Worm (Caenorhabditis elegans) whole organism, young adult: ENCODE measurements around the gene mtm-3.

Source experiments
- B0019.2 ChIP-seq: fragments of 200-800 bp; sonication (Bioruptor generic); conservative IDR thresholded peaks from 2 replicates; pipeline ENCODE4 v1.3.6; 2022; ENCODE audit warnings: missing genetic modification reagents, missing genetic modification characterization, missing compliant biosample characterization
- C06A6.2 ChIP-seq: fragments of 200-800 bp; sonication (Bioruptor generic); conservative IDR thresholded peaks from 2 replicates; pipeline ENCODE4 v1.3.6; 2022; ENCODE audit warnings: missing genetic modification characterization, missing compliant biosample characterization
- F23B12.7 ChIP-seq: sonication (generic microtip); optimal IDR thresholded peaks from 2 replicates; lab custom pipeline; 2017; ENCODE audit warnings: missing genetic modification characterization, mild to moderate bottlenecking, missing compliant biosample characterization, antibody characterized with exemption, moderate library complexity; ENCODE audit not compliant: insufficient read depth
- F33H1.4 ChIP-seq: fragments of 200-800 bp; sonication (Bioruptor generic); IDR thresholded peaks from 2 replicates; pipeline ENCODE4 v1.3.6; 2022; ENCODE audit warnings: missing genetic modification reagents, missing genetic modification characterization, missing compliant biosample characterization
- F49E8.2 ChIP-seq: sonication (generic microtip); optimal IDR thresholded peaks from 3 replicates; lab custom pipeline; 2017; ENCODE audit warnings: missing genetic modification characterization, mild to moderate bottlenecking, missing compliant biosample characterization, antibody characterized with exemption, moderate library complexity; ENCODE audit not compliant: insufficient read depth
- K11D2.4 ChIP-seq: fragments of 200-800 bp; sonication (Bioruptor generic); IDR thresholded peaks from 2 replicates; pipeline ENCODE4 v1.3.6; 2022; ENCODE audit warnings: missing genetic modification reagents, missing genetic modification characterization, missing compliant biosample characterization
- T07F8.4 ChIP-seq: sonication (generic microtip); optimal IDR thresholded peaks from 2 replicates; lab custom pipeline; 2016; ENCODE audit warnings: mild to moderate bottlenecking, missing genetic modification characterization, moderate library complexity, missing compliant biosample characterization
- Y95B8A.8 ChIP-seq: fragments of 200-800 bp; sonication (Bioruptor generic); IDR thresholded peaks from 2 replicates; pipeline ENCODE4 v1.3.6; 2022; ENCODE audit warnings: missing genetic modification reagents, missing genetic modification characterization, missing compliant biosample characterization
- akir-1 ChIP-seq: fragments of 200-800 bp; sonication (Bioruptor generic); optimal IDR thresholded peaks from 2 replicates; lab custom pipeline; 2018; ENCODE audit warnings: mild to moderate bottlenecking, missing genetic modification characterization, moderate library complexity, missing compliant biosample characterization
- athp-1 ChIP-seq: sonication (generic microtip); optimal IDR thresholded peaks from 2 replicates; lab custom pipeline; 2017; ENCODE audit warnings: mild to moderate bottlenecking, missing genetic modification characterization, missing compliant biosample characterization
- attf-6 ChIP-seq: fragments of 200-800 bp; sonication (Bioruptor generic); IDR thresholded peaks from 2 replicates; pipeline ENCODE4 v1.3.6; 2022; ENCODE audit warnings: missing genetic modification reagents, missing genetic modification characterization, missing compliant biosample characterization
- bed-1 ChIP-seq: fragments of 200-800 bp; sonication (Bioruptor generic); IDR thresholded peaks from 2 replicates; pipeline ENCODE4 v1.3.6; 2022; ENCODE audit warnings: missing genetic modification reagents, missing genetic modification characterization, missing compliant biosample characterization
- ccch-3 ChIP-seq: fragments of 200-800 bp; sonication (Bioruptor generic); optimal IDR thresholded peaks from 2 replicates; lab custom pipeline; 2018; ENCODE audit warnings: mild to moderate bottlenecking, missing genetic modification characterization, missing compliant biosample characterization
- cebp-1 ChIP-seq, 2 experiments: fragments of 200-800 bp in 1 of 2; sonication (Bioruptor generic) in 1 of 2; sonication (generic microtip) in 1 of 2; IDR thresholded peaks in 1 of 2; optimal IDR thresholded peaks in 1 of 2; 2 replicates each; pipeline versions ENCODE4 v1.3.6 to Lab custom; 2017 to 2022; ENCODE audit warnings: missing compliant biosample characterization in 2 of 2, missing genetic modification characterization in 2 of 2, mild to moderate bottlenecking in 1 of 2, missing genetic modification reagents in 1 of 2, moderate library complexity in 1 of 2
- ceh-100 ChIP-seq: fragments of 200-800 bp; sonication (Bioruptor generic); IDR thresholded peaks from 2 replicates; pipeline ENCODE4 v1.3.6; 2022; ENCODE audit warnings: missing genetic modification reagents, missing genetic modification characterization, missing compliant biosample characterization
- ceh-58 ChIP-seq: fragments of 200-800 bp; sonication (Bioruptor generic); IDR thresholded peaks from 2 replicates; pipeline ENCODE4 v1.3.6; 2022; ENCODE audit warnings: missing genetic modification characterization, missing compliant biosample characterization
- ceh-91 ChIP-seq: fragments of 200-800 bp; sonication (Bioruptor generic); IDR thresholded peaks from 2 replicates; pipeline ENCODE4 v1.3.6; 2022; ENCODE audit warnings: missing genetic modification reagents, missing genetic modification characterization, missing compliant biosample characterization
- dpl-1 ChIP-seq: fragments of 150-350 bp; optimal IDR thresholded peaks from 2 replicates; lab custom pipeline; 2014; ENCODE audit warnings: missing biosample characterization, missing genetic modification reagents, missing genetic modification characterization
- efl-1 ChIP-seq: fragments of 150-350 bp; optimal IDR thresholded peaks from 2 replicates; lab custom pipeline; 2014; ENCODE audit warnings: missing biosample characterization, missing genetic modification reagents, missing genetic modification characterization
- egrh-3 ChIP-seq: fragments of 200-800 bp; sonication (Bioruptor generic); IDR thresholded peaks from 2 replicates; pipeline ENCODE4 v1.3.6; 2022; ENCODE audit warnings: missing genetic modification reagents, missing genetic modification characterization, missing compliant biosample characterization
- ets-4 ChIP-seq: fragments of 200-800 bp; sonication (Bioruptor generic); optimal IDR thresholded peaks from 2 replicates; lab custom pipeline; 2018; ENCODE audit warnings: mild to moderate bottlenecking, missing genetic modification characterization, missing compliant biosample characterization
- hlh-26 ChIP-seq: fragments of 200-800 bp; sonication (Bioruptor generic); conservative IDR thresholded peaks from 2 replicates; pipeline ENCODE4 v1.3.6; 2022; ENCODE audit warnings: missing genetic modification reagents, missing genetic modification characterization, missing compliant biosample characterization
- hmg-1.2 ChIP-seq: fragments of 200-800 bp; sonication (Bioruptor generic); IDR thresholded peaks from 2 replicates; pipeline ENCODE4 v1.3.6; 2022; ENCODE audit warnings: missing genetic modification reagents, missing genetic modification characterization, missing compliant biosample characterization
- hrde-1 ChIP-seq: sonication (generic microtip); optimal IDR thresholded peaks from 2 replicates; lab custom pipeline; 2016; ENCODE audit warnings: missing genetic modification characterization, mild to moderate bottlenecking, missing compliant biosample characterization, moderate library complexity, missing genotype, missing genetic modification reagents, borderline replicate concordance
- let-607 ChIP-seq, 2 experiments: fragments of 200-800 bp in 1 of 2; sonication (Bioruptor generic) in 1 of 2; sonication (generic microtip) in 1 of 2; optimal IDR thresholded peaks; 2 replicates each; lab custom pipeline; 2016 to 2018; ENCODE audit warnings: mild to moderate bottlenecking in 2 of 2, missing compliant biosample characterization in 2 of 2, missing genetic modification characterization in 2 of 2, moderate library complexity in 2 of 2, missing genotype in 1 of 2
- lin-35 ChIP-seq, 3 experiments: fragments of 150-350 bp in 2 of 3; sonication (generic microtip) in 1 of 3; optimal IDR thresholded peaks; 2 replicates each; lab custom pipeline; 2014 to 2018; ENCODE audit warnings: missing biosample characterization in 3 of 3, missing genetic modification characterization in 3 of 3, missing genetic modification reagents in 3 of 3
- lin-40 ChIP-seq: sonication (generic microtip); optimal IDR thresholded peaks from 2 replicates; lab custom pipeline; 2016; ENCODE audit warnings: missing genetic modification characterization, mild to moderate bottlenecking, missing compliant biosample characterization, missing genotype, missing genetic modification reagents
- lin-54 ChIP-seq: fragments of 200-800 bp; sonication (Bioruptor generic); optimal IDR thresholded peaks from 2 replicates; lab custom pipeline; 2018; ENCODE audit warnings: mild to moderate bottlenecking, missing genetic modification characterization, missing compliant biosample characterization
- lir-1 ChIP-seq: fragments of 200-800 bp; sonication (Bioruptor generic); conservative IDR thresholded peaks from 2 replicates; pipeline ENCODE4 v1.3.6; 2022; ENCODE audit warnings: missing genetic modification reagents, missing genetic modification characterization, missing compliant biosample characterization
- lsy-27 ChIP-seq: sonication (generic microtip); optimal IDR thresholded peaks from 2 replicates; lab custom pipeline; 2017; ENCODE audit warnings: missing genetic modification characterization, mild to moderate bottlenecking, missing compliant biosample characterization, antibody characterized with exemption, missing genotype, borderline replicate concordance; ENCODE audit not compliant: insufficient read depth
- madf-3 ChIP-seq: fragments of 200-800 bp; sonication (Bioruptor generic); IDR thresholded peaks from 2 replicates; pipeline ENCODE4 v1.3.6; 2022; ENCODE audit warnings: missing genetic modification reagents, missing genetic modification characterization, missing compliant biosample characterization
- madf-6 ChIP-seq: fragments of 200-800 bp; sonication (Bioruptor generic); IDR thresholded peaks from 2 replicates; pipeline ENCODE4 v1.3.6; 2022; ENCODE audit warnings: missing genetic modification reagents, missing genetic modification characterization, missing compliant biosample characterization
- madf-8 ChIP-seq: fragments of 200-800 bp; sonication (Bioruptor generic); conservative IDR thresholded peaks from 2 replicates; pipeline ENCODE4 v1.3.6; 2022; ENCODE audit warnings: missing genetic modification reagents, missing genetic modification characterization, missing compliant biosample characterization
- mxl-1 ChIP-seq: sonication (generic microtip); optimal IDR thresholded peaks from 2 replicates; lab custom pipeline; 2016; ENCODE audit warnings: missing genetic modification characterization, missing compliant biosample characterization
- nhr-120 ChIP-seq: fragments of 200-800 bp; sonication (Bioruptor generic); IDR thresholded peaks from 2 replicates; pipeline ENCODE4 v1.3.6; 2022; ENCODE audit warnings: missing genetic modification characterization, missing compliant biosample characterization
- nhr-90 ChIP-seq: sonication (generic microtip); optimal IDR thresholded peaks from 2 replicates; lab custom pipeline; 2016; ENCODE audit warnings: missing genotype, mild to moderate bottlenecking, missing genetic modification characterization, missing compliant biosample characterization
- rpc-1 ChIP-seq, 2 experiments: fragments of 150-350 bp in 1 of 2; sonication (generic microtip) in 1 of 2; optimal IDR thresholded peaks; 2 replicates each; lab custom pipeline; 2014 to 2018; ENCODE audit warnings: missing biosample characterization in 1 of 2, missing genetic modification characterization in 1 of 2, missing genetic modification reagents in 1 of 2, missing genotype in 1 of 2
- sdz-38 ChIP-seq: sonication (generic microtip); optimal IDR thresholded peaks from 2 replicates; lab custom pipeline; 2016; ENCODE audit warnings: missing genotype, missing genetic modification characterization, missing compliant biosample characterization
- sea-2 ChIP-seq: fragments of 200-800 bp; sonication (Bioruptor generic); IDR thresholded peaks from 2 replicates; pipeline ENCODE4 v1.3.6; 2022; ENCODE audit warnings: missing genetic modification characterization, missing compliant biosample characterization
- zfh-2 ChIP-seq: fragments of 200-800 bp; sonication (Bioruptor generic); conservative IDR thresholded peaks from 2 replicates; pipeline ENCODE4 v1.3.6; 2022; ENCODE audit warnings: missing genetic modification reagents, missing genetic modification characterization, missing compliant biosample characterization
- ztf-25 ChIP-seq: fragments of 200-800 bp; sonication (Bioruptor generic); IDR thresholded peaks from 2 replicates; pipeline ENCODE4 v1.3.6; 2022; ENCODE audit warnings: missing genetic modification reagents, missing genetic modification characterization, missing compliant biosample characterization
- ztf-6 ChIP-seq: fragments of 200-800 bp; sonication (Bioruptor generic); IDR thresholded peaks from 2 replicates; pipeline ENCODE4 v1.3.6; 2022; ENCODE audit warnings: missing genetic modification reagents, missing genetic modification characterization, missing compliant biosample characterization

The mtm-3 gene

ce11 chrIII:3745138-3745537 is 55.1 kb downstream of the mtm-3 start, which contains the start of gene lin-48:
lin-48 (plus strand) TSS chrIII:3745438.
- TF ChIP-seq hlh-26 (GFP tag; lab: Robert Waterston, UW) (no peak), T07F8.4 (no peak), ztf-6 (GFP tag; lab: Robert Waterston, UW) (no peak), Y95B8A.8 (GFP tag; lab: Robert Waterston, UW) (no peak), athp-1 (tag; lab: Kevin White, UChicago) (no peak), B0019.2 (no peak), hrde-1 (tag; lab: Kevin White, UChicago) (no peak), attf-6 (no peak), hmg-1.2 (GFP tag; lab: Robert Waterston, UW) (no peak), lin-54 (GFP tag; lab: Kevin White, UChicago) (no peak), efl-1 (GFP tag; lab: Kevin White, UChicago) (no peak), nhr-120 (GFP tag; lab: Robert Waterston, UW) (no peak), ceh-91 (GFP tag; lab: Robert Waterston, UW) (no peak), lin-40 (tag; lab: Kevin White, UChicago) (no peak), sdz-38 (tag; lab: Kevin White, UChicago) (no peak), bed-1 (GFP tag; lab: Robert Waterston, UW) (no peak)
- TF ChIP-seq, all 124 proteins: peak for 0

- TF ChIP-seq sea-2 (GFP tag; lab: Robert Waterston, UW) (no peak), F33H1.4 (GFP tag; lab: Robert Waterston, UW) (no peak), F49E8.2 (no peak), lsy-27 (tag; lab: Kevin White, UChicago) (no peak), lin-40 (tag; lab: Kevin White, UChicago) (no peak), Y95B8A.8 (GFP tag; lab: Robert Waterston, UW) (no peak), C06A6.2 (GFP tag; lab: Robert Waterston, UW) (no peak), ceh-100 (no peak), rpc-1 (optimal IDR thresholded peaks at IDR 0.05; lab: Kevin White, UChicago) (no peak), rpc-1 (tag; optimal IDR thresholded peaks at IDR 0.05; lab: Kevin White, UChicago) (no peak)
These were observed 56.9 kb downstream of the mtm-3 start for ce11 chrIII:3743367-3743766.

DNA sequence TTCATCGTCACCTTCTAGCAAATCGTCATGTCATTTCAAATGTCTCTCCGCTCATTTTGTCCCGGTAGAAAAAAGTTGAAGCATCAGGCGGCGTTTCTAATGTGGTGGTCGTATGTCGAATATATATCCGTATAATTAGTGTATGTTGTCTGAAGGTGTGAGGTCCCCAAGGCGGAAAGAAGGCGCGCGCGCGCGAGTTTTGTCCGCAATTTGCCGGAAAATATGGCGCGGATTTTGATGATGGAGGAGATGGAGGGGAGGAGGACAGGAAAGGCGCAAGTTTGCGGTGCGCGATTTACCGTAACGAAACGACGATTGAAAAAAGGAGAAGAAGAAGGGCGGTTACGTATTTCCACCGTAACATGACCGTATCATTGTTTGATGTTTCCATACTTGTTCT is 58.2 kb downstream of the mtm-3 start:
- TF ChIP-seq madf-8 (GFP tag; lab: Robert Waterston, UW), result peak; percentile 37; the same call in 1 of the 2 replicates
- TF ChIP-seq ccch-3 (GFP tag; lab: Kevin White, UChicago), result no peak
- TF ChIP-seq zfh-2, result peak; percentile 58; the same call in 1 of the 2 replicates
- no peak for TF ChIP-seq F23B12.7 (tag; lab: Kevin White, UChicago)
- no peak for TF ChIP-seq F49E8.2
- no peak for TF ChIP-seq madf-3 (GFP tag; lab: Robert Waterston, UW)
- no peak for TF ChIP-seq nhr-90
- TF ChIP-seq lir-1 (GFP tag; lab: Robert Waterston, UW), result no peak
- no peak for TF ChIP-seq C06A6.2 (GFP tag; lab: Robert Waterston, UW)
- no peak for TF ChIP-seq mxl-1 (tag; lab: Kevin White, UChicago)
- TF ChIP-seq ceh-58 (GFP tag; lab: Robert Waterston, UW), result no peak
- TF ChIP-seq nhr-120 (GFP tag; lab: Robert Waterston, UW), result no peak
- TF ChIP-seq ztf-25, result no peak
- TF ChIP-seq K11D2.4, result no peak
- TF ChIP-seq ztf-6 (GFP tag; lab: Robert Waterston, UW), result no peak
- no peak for TF ChIP-seq let-607 (tag; optimal IDR thresholded peaks at IDR 0.05; lab: Kevin White, UChicago)
- no peak for TF ChIP-seq ets-4 (GFP tag; lab: Kevin White, UChicago)
- TF ChIP-seq egrh-3, result 0 out of 2 replicates have a peak, but pooled peaks have one; percentile 17
- TF ChIP-seq lin-35 (GFP tag; optimal IDR thresholded peaks at IDR 0.05; lab: Kevin White, UChicago), result no peak
- TF ChIP-seq sea-2 (GFP tag; lab: Robert Waterston, UW), result no peak
- no peak for TF ChIP-seq lin-54 (GFP tag; lab: Kevin White, UChicago)
- peak; percentile 74 for TF ChIP-seq madf-6 (GFP tag; lab: Robert Waterston, UW)
- TF ChIP-seq dpl-1, result no peak
- TF ChIP-seq cebp-1 (GFP tag; IDR thresholded peaks at IDR 0.05; lab: Robert Waterston, UW), result no peak
- no peak for TF ChIP-seq cebp-1 (tag; optimal IDR thresholded peaks at IDR 0.05; lab: Kevin White, UChicago)
- no peak for TF ChIP-seq akir-1 (GFP tag; lab: Kevin White, UChicago)
- TF ChIP-seq lsy-27 (tag; lab: Kevin White, UChicago), result no peak
- peak; percentile 50 for TF ChIP-seq efl-1 (GFP tag; lab: Kevin White, UChicago)
- TF ChIP-seq lin-40 (tag; lab: Kevin White, UChicago), result no peak
